Fruit fly (Drosophila melanogaster) whole organism, embryonic: ENCODE results near the gene Phb1.
A peak's percentile ranks its signal among the peaks of the same experiment; 100 is the strongest.

Experiments used
- Asciz ChIP-seq: fragments of 200-800 bp; sonication (Bioruptor generic); optimal IDR thresholded peaks from 2 replicates; lab custom pipeline; 2017; ENCODE audit warnings: missing biosample characterization, mild to moderate bottlenecking, missing genetic modification characterization, missing genetic modification reagents
- Bgb ChIP-seq: fragments of 200-800 bp; sonication (Bioruptor generic); IDR thresholded peaks from 2 replicates; pipeline ENCODE4 v1.3.6; 2022; ENCODE audit warnings: missing biosample characterization, missing genetic modification characterization; ENCODE audit not compliant: partially characterized antibody
- BtbVII ChIP-seq: fragments of 200-800 bp; sonication (Bioruptor generic); optimal IDR thresholded peaks from 3 replicates; lab custom pipeline; 2017; ENCODE audit warnings: missing biosample characterization, mild to moderate bottlenecking, missing genetic modification characterization
- CG12299 ChIP-seq: fragments of 200-800 bp; sonication (Bioruptor generic); optimal IDR thresholded peaks from 2 replicates; lab custom pipeline; 2018; ENCODE audit warnings: missing biosample characterization, mild to moderate bottlenecking, missing genetic modification characterization
- CG12942 ChIP-seq: fragments of 200-800 bp; sonication (Bioruptor generic); optimal IDR thresholded peaks from 3 replicates; lab custom pipeline; 2016; ENCODE audit warnings: missing biosample characterization, missing genetic modification characterization
- CG14965 ChIP-seq: fragments of 200-800 bp; sonication (Bioruptor generic); optimal IDR thresholded peaks from 2 replicates; lab custom pipeline; 2016; ENCODE audit warnings: missing biosample characterization, missing genetic modification characterization, borderline replicate concordance
- CG1529 ChIP-seq: fragments of 200-800 bp; sonication (Bioruptor generic); optimal IDR thresholded peaks from 3 replicates; lab custom pipeline; 2018; ENCODE audit warnings: missing biosample characterization, missing genetic modification characterization
- CG17802 ChIP-seq: fragments of 200-800 bp; sonication (Bioruptor generic); optimal IDR thresholded peaks from 2 replicates; lab custom pipeline; 2018; ENCODE audit warnings: missing biosample characterization, mild to moderate bottlenecking, missing genetic modification characterization, moderate library complexity
- CG18011 ChIP-seq: fragments of 200-800 bp; sonication (Bioruptor generic); optimal IDR thresholded peaks from 2 replicates; lab custom pipeline; 2017; ENCODE audit warnings: missing biosample characterization, missing genetic modification characterization, mild to moderate bottlenecking, moderate library complexity, missing genotype
- CG2120 ChIP-seq: fragments of 200-800 bp; sonication (Bioruptor generic); optimal IDR thresholded peaks from 3 replicates; lab custom pipeline; 2016; ENCODE audit warnings: missing biosample characterization, missing genetic modification characterization
- CG2129 ChIP-seq: fragments of 200-800 bp; sonication (Bioruptor generic); IDR thresholded peaks from 2 replicates; pipeline ENCODE4 v1.3.6; 2022; ENCODE audit warnings: missing biosample characterization, missing genetic modification characterization; ENCODE audit not compliant: partially characterized antibody
- CG34224 ChIP-seq: fragments of 200-800 bp; sonication (Bioruptor generic); IDR thresholded peaks from 3 replicates; pipeline ENCODE4 v1.3.6; 2022; ENCODE audit warnings: missing biosample characterization, missing genetic modification characterization; ENCODE audit not compliant: partially characterized antibody
- CG34422 ChIP-seq: fragments of 200-800 bp; sonication (Bioruptor generic); IDR thresholded peaks from 3 replicates; pipeline ENCODE4 v1.3.6; 2022; ENCODE audit warnings: missing biosample characterization, missing genetic modification characterization
- CG3847 ChIP-seq: fragments of 200-800 bp; sonication (Bioruptor generic); IDR thresholded peaks from 2 replicates; pipeline ENCODE4 v1.3.6; 2022; ENCODE audit warnings: missing biosample characterization, missing genetic modification characterization
- CG4617 ChIP-seq: fragments of 200-800 bp; sonication (Bioruptor generic); optimal IDR thresholded peaks from 3 replicates; lab custom pipeline; 2016; ENCODE audit warnings: missing biosample characterization, missing genetic modification characterization, borderline replicate concordance
- CG6683 ChIP-seq: fragments of 200-800 bp; sonication (Bioruptor generic); optimal IDR thresholded peaks from 2 replicates; lab custom pipeline; 2017; ENCODE audit warnings: missing biosample characterization, mild to moderate bottlenecking, missing genetic modification characterization, missing genetic modification reagents
- CG8765 ChIP-seq: fragments of 200-800 bp; sonication (Bioruptor generic); IDR thresholded peaks from 2 replicates; pipeline ENCODE4 v1.3.6; 2022; ENCODE audit warnings: missing biosample characterization, missing genetic modification characterization
- CrebB ChIP-seq: fragments of 200-800 bp; sonication (Bioruptor generic); optimal IDR thresholded peaks from 3 replicates; lab custom pipeline; 2018; ENCODE audit warnings: missing biosample characterization, mild to moderate bottlenecking, missing genetic modification characterization
- Dek ChIP-seq: fragments of 200-800 bp; sonication (Bioruptor generic); optimal IDR thresholded peaks from 3 replicates; lab custom pipeline; 2019; ENCODE audit warnings: missing biosample characterization, mild to moderate bottlenecking, missing genetic modification characterization, moderate library complexity
- Dip2 ChIP-seq: fragments of 200-800 bp; sonication (Bioruptor generic); IDR thresholded peaks from 2 replicates; pipeline ENCODE4 v1.3.6; 2022; ENCODE audit warnings: missing biosample characterization, missing genetic modification characterization
- Gsc ChIP-seq: fragments of 200-800 bp; sonication (Bioruptor generic); IDR thresholded peaks from 2 replicates; pipeline ENCODE4 v1.3.6; 2022; ENCODE audit warnings: missing biosample characterization, missing genetic modification characterization
- H2.0 ChIP-seq: fragments of 200-800 bp; sonication (Bioruptor generic); IDR thresholded peaks from 2 replicates; pipeline ENCODE4 v1.3.6; 2022; ENCODE audit warnings: missing biosample characterization, missing genetic modification characterization
- Hmr ChIP-seq: fragments of 200-800 bp; sonication (Bioruptor generic); optimal IDR thresholded peaks from 3 replicates; lab custom pipeline; 2017; ENCODE audit warnings: mild to moderate bottlenecking, missing biosample characterization, missing genetic modification reagents, missing genetic modification characterization
- Jarid2 ChIP-seq: fragments of 200-800 bp; sonication (Bioruptor generic); optimal IDR thresholded peaks from 3 replicates; lab custom pipeline; 2017; ENCODE audit warnings: mild to moderate bottlenecking, missing biosample characterization, missing genetic modification reagents, missing genetic modification characterization
- Lhr ChIP-seq: fragments of 200-800 bp; sonication (Bioruptor generic); optimal IDR thresholded peaks from 3 replicates; lab custom pipeline; 2017; ENCODE audit warnings: mild to moderate bottlenecking, missing biosample characterization, missing genetic modification reagents, missing genetic modification characterization
- Sox102F ChIP-seq: fragments of 200-800 bp; sonication (Bioruptor generic); optimal IDR thresholded peaks from 2 replicates; lab custom pipeline; 2018; ENCODE audit warnings: missing biosample characterization, mild to moderate bottlenecking, missing genetic modification characterization, moderate library complexity
- YL-1 ChIP-seq: fragments of 200-800 bp; sonication (Bioruptor generic); optimal IDR thresholded peaks from 3 replicates; lab custom pipeline; 2017; ENCODE audit warnings: missing biosample characterization, mild to moderate bottlenecking, missing genetic modification characterization
- cas ChIP-seq: fragments of 200-800 bp; sonication (Bioruptor generic); IDR thresholded peaks from 2 replicates; pipeline ENCODE4 v1.3.6; 2022; ENCODE audit warnings: missing biosample characterization, missing genetic modification characterization
- cg ChIP-seq: fragments of 200-800 bp; sonication (Bioruptor generic); optimal IDR thresholded peaks from 3 replicates; lab custom pipeline; 2019; ENCODE audit warnings: missing biosample characterization, mild to moderate bottlenecking, missing genetic modification characterization, moderate library complexity
- chm ChIP-seq: fragments of 200-800 bp; sonication (Bioruptor generic); IDR thresholded peaks from 2 replicates; pipeline ENCODE4 v1.3.6; 2022; ENCODE audit warnings: missing biosample characterization, missing genetic modification characterization
- dati ChIP-seq: fragments of 200-800 bp; sonication (Bioruptor generic); IDR thresholded peaks from 2 replicates; pipeline ENCODE4 v1.3.6; 2022; ENCODE audit warnings: missing biosample characterization, missing genetic modification characterization
- dm ChIP-seq: fragments of 200-800 bp; sonication (Bioruptor generic); optimal IDR thresholded peaks from 3 replicates; lab custom pipeline; 2016; ENCODE audit warnings: missing biosample characterization, missing genetic modification characterization
- eyg ChIP-seq: fragments of 200-800 bp; sonication (Bioruptor generic); optimal IDR thresholded peaks from 3 replicates; lab custom pipeline; 2016; ENCODE audit warnings: missing biosample characterization, missing genetic modification characterization
- grau ChIP-seq: fragments of 200-800 bp; optimal IDR thresholded peaks from 3 replicates; lab custom pipeline; 2019; ENCODE audit warnings: missing biosample characterization, mild to moderate bottlenecking, missing genetic modification characterization, moderate library complexity
- gsb ChIP-seq: fragments of 200-800 bp; sonication (Bioruptor generic); IDR thresholded peaks from 2 replicates; pipeline ENCODE4 v1.3.6; 2022; ENCODE audit warnings: missing biosample characterization, missing genetic modification characterization
- hth ChIP-seq: fragments of >200 bp; optimal IDR thresholded peaks from 2 replicates; lab custom pipeline; 2017; ENCODE audit warnings: inconsistent platforms
- klu ChIP-seq: fragments of 200-800 bp; sonication (Bioruptor generic); IDR thresholded peaks from 2 replicates; pipeline ENCODE4 v1.3.6; 2022; ENCODE audit warnings: missing biosample characterization, missing genetic modification characterization
- maf-S ChIP-seq: fragments of 200-800 bp; sonication (Bioruptor generic); optimal IDR thresholded peaks from 2 replicates; lab custom pipeline; 2016; ENCODE audit warnings: missing biosample characterization, missing genetic modification characterization
- mam ChIP-seq: fragments of 200-800 bp; sonication (Bioruptor generic); optimal IDR thresholded peaks from 3 replicates; lab custom pipeline; 2016; ENCODE audit warnings: missing biosample characterization, missing genetic modification characterization
- mirr ChIP-seq: fragments of 200-800 bp; sonication (Bioruptor generic); optimal IDR thresholded peaks from 3 replicates; lab custom pipeline; 2018; ENCODE audit warnings: missing biosample characterization, mild to moderate bottlenecking, missing genetic modification characterization
- oc ChIP-seq: fragments of 200-800 bp; sonication (Bioruptor generic); optimal IDR thresholded peaks from 2 replicates; lab custom pipeline; 2018; ENCODE audit warnings: missing biosample characterization, mild to moderate bottlenecking, missing genetic modification characterization, moderate library complexity
- odd ChIP-seq: fragments of 200-800 bp; sonication (Bioruptor generic); optimal IDR thresholded peaks from 2 replicates; lab custom pipeline; 2017; ENCODE audit warnings: missing biosample characterization, mild to moderate bottlenecking, missing genetic modification characterization
- pan ChIP-seq, 4 experiments: fragments of >200 bp in 3 of 4; fragments of 200-800 bp in 1 of 4; sonication (Bioruptor generic) in 1 of 4; optimal IDR thresholded peaks in 3 of 4; IDR thresholded peaks in 1 of 4; 2 replicates each; pipeline versions ENCODE4 v1.3.6 to Lab custom; 2017 to 2022; ENCODE audit warnings: missing biosample characterization in 2 of 4, missing genetic modification characterization in 2 of 4, mixed read lengths in 1 of 4
- pho ChIP-seq: fragments of 200-800 bp; sonication (Bioruptor generic); optimal IDR thresholded peaks from 2 replicates; lab custom pipeline; 2016; ENCODE audit warnings: missing biosample characterization, missing genetic modification characterization
- repo ChIP-seq: fragments of 200-800 bp; sonication (Bioruptor generic); optimal IDR thresholded peaks from 2 replicates; lab custom pipeline; 2016; ENCODE audit warnings: missing biosample characterization, missing genetic modification characterization
- scrt ChIP-seq: fragments of 200-800 bp; sonication (Bioruptor generic); optimal IDR thresholded peaks from 2 replicates; lab custom pipeline; 2018; ENCODE audit warnings: missing biosample characterization, mild to moderate bottlenecking, missing genetic modification characterization, moderate library complexity
- slp2 ChIP-seq: fragments of 200-800 bp; sonication (Bioruptor generic); optimal IDR thresholded peaks from 2 replicates; lab custom pipeline; 2016; ENCODE audit warnings: missing biosample characterization, missing genetic modification characterization
- sqz ChIP-seq: fragments of 200-800 bp; sonication (Bioruptor generic); optimal IDR thresholded peaks from 3 replicates; lab custom pipeline; 2018; ENCODE audit warnings: missing biosample characterization, mild to moderate bottlenecking, missing genetic modification characterization
- tap ChIP-seq: fragments of 200-800 bp; optimal IDR thresholded peaks from 3 replicates; lab custom pipeline; 2019; ENCODE audit warnings: missing biosample characterization, mild to moderate bottlenecking, missing genetic modification characterization, moderate library complexity
- trh ChIP-seq: fragments of 200-800 bp; sonication (Bioruptor generic); optimal IDR thresholded peaks from 2 replicates; lab custom pipeline; 2016; ENCODE audit warnings: missing biosample characterization, missing genetic modification characterization
- zen ChIP-seq: fragments of 200-800 bp; sonication (Bioruptor generic); optimal IDR thresholded peaks from 3 replicates; lab custom pipeline; 2018; ENCODE audit warnings: missing biosample characterization, mild to moderate bottlenecking, missing genetic modification characterization, moderate library complexity

Gene Phb1

DNA sequence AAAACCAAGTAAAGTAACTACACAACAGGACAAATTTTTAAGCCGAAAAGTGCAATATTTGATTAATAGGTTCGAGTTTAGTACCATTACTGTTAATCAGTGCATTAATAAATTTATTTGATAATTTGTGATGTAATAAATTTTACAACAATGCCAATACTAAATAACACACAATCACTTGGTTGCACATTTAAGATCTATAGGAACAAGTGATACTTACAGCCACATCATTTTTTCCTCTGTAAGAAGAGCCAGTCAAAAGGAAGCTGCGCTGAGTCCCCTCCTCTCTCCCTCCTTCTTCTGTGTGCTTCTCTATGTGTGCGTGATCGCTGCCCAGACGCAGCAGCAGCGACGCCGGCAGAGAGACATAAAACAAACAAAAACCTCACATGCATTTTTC lies 13.1 kb upstream of the Phb1 start (continued):
- TF ChIP-seq maf-S (GFP tag; lab: Kevin White, UChicago) (no peak), tap (no peak), CG14965 (GFP tag; lab: Kevin White, UChicago) (no peak), Gsc (GFP tag; lab: Robert Waterston, UW) (no peak), chm (GFP tag; lab: Robert Waterston, UW) (0 out of 2 replicates have a peak, but pooled peaks have one; percentile 27), Lhr (GFP tag; lab: Kevin White, UChicago) (no peak), scrt (no peak), Dip2 (GFP tag; lab: Robert Waterston, UW) (no peak), H2.0 (GFP tag; lab: Robert Waterston, UW) (no peak), CG4617 (GFP tag; lab: Kevin White, UChicago) (no peak), BtbVII (GFP tag; lab: Kevin White, UChicago) (no peak), CG3847 (GFP tag; lab: Robert Waterston, UW) (no peak), CG2129 (no peak), eyg (no peak), CG12942 (GFP tag; lab: Kevin White, UChicago) (no peak), sqz (GFP tag; lab: Kevin White, UChicago) (no peak), CrebB (no peak), dati (GFP tag; lab: Robert Waterston, UW) (no peak), CG12299 (tag; lab: Kevin White, UChicago) (no peak), Jarid2 (GFP tag; lab: Kevin White, UChicago) (no peak), CG34422 (no peak), CG6683 (GFP tag; lab: Kevin White, UChicago) (no peak), Hmr (GFP tag; lab: Kevin White, UChicago) (no peak), CG2120 (GFP tag; lab: Kevin White, UChicago) (no peak), oc (tag; lab: Kevin White, UChicago) (no peak), YL-1 (GFP tag; lab: Kevin White, UChicago) (no peak), mam (no peak), CG18011 (GFP tag; lab: Kevin White, UChicago) (no peak), CG8765 (GFP tag; lab: Robert Waterston, UW) (no peak), dm (GFP tag; lab: Kevin White, UChicago) (no peak), pho (GFP tag; lab: Kevin White, UChicago) (no peak), cas (GFP tag; lab: Robert Waterston, UW) (no peak), CG17802 (no peak), slp2 (GFP tag; lab: Kevin White, UChicago) (no peak), odd (GFP tag; lab: Kevin White, UChicago) (no peak), klu (no peak), CG1529 (GFP tag; lab: Kevin White, UChicago) (no peak), grau (peak; percentile 22), hth (no peak), repo (no peak), cg (GFP tag; lab: Kevin White, UChicago) (peak; percentile 56), Asciz (GFP tag; lab: Kevin White, UChicago) (no peak), gsb (GFP tag; lab: Robert Waterston, UW) (no peak), Bgb (GFP tag; lab: Robert Waterston, UW) (no peak), zen (tag; lab: Kevin White, UChicago) (peak; percentile 45), Dek (tag; lab: Kevin White, UChicago) (no peak), trh (GFP tag; lab: Kevin White, UChicago) (no peak), Sox102F (GFP tag; lab: Kevin White, UChicago) (no peak), CG34224 (GFP tag; lab: Robert Waterston, UW) (no peak), pan (optimal IDR thresholded peaks at IDR 0.05; lab: Kevin White, UChicago) (no peak), pan (GFP tag; optimal IDR thresholded peaks at IDR 0.05 in 1 of 2, IDR thresholded peaks at IDR 0.05 in 1 of 2) (no peak), mirr (GFP tag; lab: Kevin White, UChicago) (no peak)
